Fruit fly (Drosophila melanogaster) Kc167 (cell line): ENCODE data around the gene CG45067.

ENCODE experiments used
- Myc ChIP-seq: fragments of >200 bp; optimal IDR thresholded peaks from 2 replicates; lab custom pipeline; 2017; ENCODE audit warnings: missing external identifiers
- psq ChIP-seq: fragments of >200 bp; optimal IDR thresholded peaks from 2 replicates; lab custom pipeline; 2017; ENCODE audit warnings: missing external identifiers
- ttk ChIP-seq: sonication (Bioruptor generic); optimal IDR thresholded peaks from 2 replicates; lab custom pipeline; 2017; ENCODE audit warnings: missing external identifiers

dm6 chr3L:3081146-3081872 is 33.0 kb downstream of the CG45067 start:
- TF ChIP-seq ttk (lab: Kevin White, UChicago) (no peak), psq (lab: Kevin White, UChicago) (no peak), Myc (lab: Kevin White, UChicago) (no peak)
